Worm (Caenorhabditis elegans) whole organism, L2 larva: ENCODE measurements around the gene sulp-7.
A peak's percentile ranks its signal among the peaks of the same experiment; 100 is the strongest.

Experiments
- C34F6.9 ChIP-seq: fragments of 150-350 bp; optimal IDR thresholded peaks from 2 replicates; lab custom pipeline; 2014; ENCODE audit warnings: missing biosample characterization, missing genetic modification characterization
- R02D3.7 ChIP-seq: fragments of 150-350 bp; optimal IDR thresholded peaks from 2 replicates; lab custom pipeline; 2014; ENCODE audit warnings: missing biosample characterization, missing genetic modification characterization
- ZK546.5 ChIP-seq: sonication (generic microtip); optimal IDR thresholded peaks from 2 replicates; lab custom pipeline; 2017; ENCODE audit warnings: missing biosample characterization, missing genetic modification characterization
- alr-1 ChIP-seq: fragments of 150-350 bp; optimal IDR thresholded peaks from 2 replicates; lab custom pipeline; 2014; ENCODE audit warnings: missing biosample characterization, missing genetic modification characterization
- ama-1 ChIP-seq: fragments of 150-350 bp; optimal IDR thresholded peaks from 2 replicates; lab custom pipeline; 2018; ENCODE audit warnings: inconsistent platforms
- blmp-1 ChIP-seq: sonication (generic microtip); optimal IDR thresholded peaks from 2 replicates; lab custom pipeline; 2017; ENCODE audit warnings: missing genetic modification characterization, mild to moderate bottlenecking, missing compliant biosample characterization, antibody characterized with exemption, moderate library complexity; ENCODE audit not compliant: insufficient read depth
- ceh-16 ChIP-seq: fragments of 150-350 bp; optimal IDR thresholded peaks from 2 replicates; lab custom pipeline; 2014; ENCODE audit warnings: missing biosample characterization, missing genetic modification characterization
- crh-2 ChIP-seq: sonication (generic microtip); optimal IDR thresholded peaks from 2 replicates; lab custom pipeline; 2017; ENCODE audit warnings: missing biosample characterization, missing genetic modification characterization
- dmd-4 ChIP-seq: sonication (generic microtip); optimal IDR thresholded peaks from 2 replicates; lab custom pipeline; 2017; ENCODE audit warnings: missing biosample characterization, missing genetic modification characterization
- egl-27 ChIP-seq: sonication (generic microtip); optimal IDR thresholded peaks from 3 replicates; lab custom pipeline; 2017; ENCODE audit warnings: missing biosample characterization, missing genetic modification reagents, missing genetic modification characterization
- elt-1 ChIP-seq: fragments of 150-350 bp; optimal IDR thresholded peaks from 2 replicates; lab custom pipeline; 2014; ENCODE audit warnings: missing biosample characterization, missing genetic modification characterization
- elt-3 ChIP-seq: sonication (generic microtip); optimal IDR thresholded peaks from 2 replicates; lab custom pipeline; 2017; ENCODE audit warnings: missing biosample characterization, missing genetic modification characterization
- fos-1 ChIP-seq: fragments of 150-350 bp; optimal IDR thresholded peaks from 2 replicates; lab custom pipeline; 2014; ENCODE audit warnings: missing biosample characterization, missing genetic modification characterization
- lin-11 ChIP-seq: fragments of 150-350 bp; sonication (generic microtip); optimal IDR thresholded peaks from 2 replicates; lab custom pipeline; 2014; ENCODE audit warnings: missing biosample characterization, missing genetic modification characterization, inconsistent platforms, mixed read lengths
- lin-39 ChIP-seq: fragments of 150-350 bp; optimal IDR thresholded peaks from 2 replicates; lab custom pipeline; 2014; ENCODE audit warnings: missing biosample characterization, missing genetic modification reagents, missing genetic modification characterization
- lsy-2 ChIP-seq, 2 experiments: fragments of 150-350 bp in 1 of 2; sonication (generic microtip) in 1 of 2; optimal IDR thresholded peaks; 2 replicates each; lab custom pipeline; 2014 to 2017; ENCODE audit warnings: missing biosample characterization in 2 of 2, missing genetic modification characterization in 2 of 2
- mab-5 ChIP-seq: fragments of 150-350 bp; optimal IDR thresholded peaks from 2 replicates; lab custom pipeline; 2014; ENCODE audit warnings: missing biosample characterization, missing genetic modification characterization
- mbf-1 ChIP-seq: sonication (generic microtip); optimal IDR thresholded peaks from 2 replicates; lab custom pipeline; 2017; ENCODE audit warnings: missing biosample characterization, missing genetic modification characterization
- mdl-1 ChIP-seq, 2 experiments: fragments of 150-350 bp in 1 of 2; sonication (generic microtip) in 1 of 2; optimal IDR thresholded peaks; 2 replicates each; lab custom pipeline; 2017; ENCODE audit warnings: missing biosample characterization in 2 of 2, missing genetic modification characterization in 2 of 2
- nhr-10 ChIP-seq: sonication (generic microtip); optimal IDR thresholded peaks from 2 replicates; lab custom pipeline; 2017; ENCODE audit warnings: missing biosample characterization, missing genetic modification characterization
- nhr-12 ChIP-seq: fragments of 150-350 bp; optimal IDR thresholded peaks from 2 replicates; lab custom pipeline; 2014; ENCODE audit warnings: missing biosample characterization, missing genetic modification characterization
- nhr-129 ChIP-seq: fragments of 150-350 bp; optimal IDR thresholded peaks from 2 replicates; lab custom pipeline; 2014; ENCODE audit warnings: missing biosample characterization, missing genetic modification characterization
- nhr-21 ChIP-seq: fragments of 150-350 bp; optimal IDR thresholded peaks from 2 replicates; lab custom pipeline; 2014; ENCODE audit warnings: missing biosample characterization, missing genetic modification characterization
- nhr-23 ChIP-seq: fragments of 150-350 bp; optimal IDR thresholded peaks from 2 replicates; lab custom pipeline; 2014; ENCODE audit warnings: missing biosample characterization, missing genetic modification reagents, missing genetic modification characterization
- nhr-25 ChIP-seq: fragments of 150-350 bp; sonication (generic microtip); optimal IDR thresholded peaks from 3 replicates; lab custom pipeline; 2014; ENCODE audit warnings: missing biosample characterization, missing genetic modification characterization
- nhr-6 ChIP-seq: fragments of 150-350 bp; optimal IDR thresholded peaks from 2 replicates; lab custom pipeline; 2014; ENCODE audit warnings: missing biosample characterization, missing genetic modification characterization
- nhr-77 ChIP-seq: fragments of 150-350 bp; optimal IDR thresholded peaks from 2 replicates; lab custom pipeline; 2014; ENCODE audit warnings: missing biosample characterization, missing genetic modification characterization
- sem-4 ChIP-seq: fragments of 150-350 bp; optimal IDR thresholded peaks from 2 replicates; lab custom pipeline; 2014; ENCODE audit warnings: missing biosample characterization, missing genetic modification reagents, missing genetic modification characterization
- skn-1 ChIP-seq: sonication (generic microtip); optimal IDR thresholded peaks from 2 replicates; lab custom pipeline; 2017; ENCODE audit warnings: missing biosample characterization, missing genetic modification characterization
- sma-3 ChIP-seq: sonication (generic microtip); optimal IDR thresholded peaks from 2 replicates; lab custom pipeline; 2016; ENCODE audit warnings: missing genetic modification reagents, missing genetic modification characterization, missing compliant biosample characterization
- sma-9 ChIP-seq, 2 experiments: fragments of 150-350 bp in 1 of 2; sonication (generic microtip) in 1 of 2; optimal IDR thresholded peaks; 2 replicates each; lab custom pipeline; 2014 to 2016; ENCODE audit warnings: missing genetic modification characterization in 2 of 2, mild to moderate bottlenecking in 1 of 2, missing biosample characterization in 1 of 2, missing compliant biosample characterization in 1 of 2, missing genetic modification reagents in 1 of 2, moderate library complexity in 1 of 2
- snpc-4 ChIP-seq: fragments of 150-350 bp; optimal IDR thresholded peaks from 2 replicates; lab custom pipeline; 2014; ENCODE audit warnings: missing biosample characterization, missing genetic modification characterization
- unc-39 ChIP-seq: fragments of 150-350 bp; optimal IDR thresholded peaks from 2 replicates; lab custom pipeline; 2014; ENCODE audit warnings: missing biosample characterization, missing genetic modification characterization
- ztf-1 ChIP-seq: fragments of 200-800 bp; sonication (Bioruptor generic); conservative IDR thresholded peaks from 2 replicates; pipeline ENCODE4 v1.3.6; 2022; ENCODE audit warnings: missing genetic modification characterization, missing compliant biosample characterization
- ztf-11 ChIP-seq: sonication (generic microtip); optimal IDR thresholded peaks from 2 replicates; lab custom pipeline; 2017; ENCODE audit warnings: missing biosample characterization, missing genetic modification characterization
- ztf-4 ChIP-seq: fragments of 150-350 bp; optimal IDR thresholded peaks from 2 replicates; lab custom pipeline; 2014; ENCODE audit warnings: missing biosample characterization, missing genetic modification characterization

sulp-7 gene

ce11 chrX:11059744-11060143, 20.7 kb upstream of the sulp-7 start, which contains the start of gene lpr-6:
Gene lpr-6 (plus strand): TSS chrX:11059994.
- TF ChIP-seq nhr-21 (tag; lab: Kevin White, UChicago) (peak; percentile 77), alr-1 (tag; lab: Kevin White, UChicago) (no peak), fos-1 (tag; lab: Kevin White, UChicago) (peak; percentile 28), lsy-2 (tag; optimal IDR thresholded peaks at IDR 0.05; lab: Kevin White, UChicago) (no peak), sma-3 (peak; percentile 6), R02D3.7 (no peak), lin-11 (tag; lab: Kevin White, UChicago) (no peak), snpc-4 (tag; lab: Kevin White, UChicago) (no peak), unc-39 (tag; lab: Kevin White, UChicago) (no peak), ceh-16 (tag; lab: Kevin White, UChicago) (peak; percentile 51), nhr-12 (tag; lab: Kevin White, UChicago) (no peak), sma-9 (GFP tag; optimal IDR thresholded peaks at IDR 0.05; lab: Kevin White, UChicago) (no peak), sma-9 (tag; optimal IDR thresholded peaks at IDR 0.05; lab: Kevin White, UChicago) (no peak), ztf-11 (tag; lab: Kevin White, UChicago) (no peak), skn-1 (tag; lab: Kevin White, UChicago) (no peak), nhr-77 (peak; percentile 4), lin-39 (tag; lab: Kevin White, UChicago) (no peak)

- TF ChIP-seq ztf-11 (tag; lab: Kevin White, UChicago), result no peak
- peak; percentile 43 for TF ChIP-seq nhr-21 (tag; lab: Kevin White, UChicago)
- TF ChIP-seq blmp-1 (tag; lab: Kevin White, UChicago), result peak; percentile 56
These were observed 19.5 kb upstream of the sulp-7 start for ce11 chrX:11060940-11061339.

ce11 chrX:11061904-11062303, 18.6 kb upstream of the sulp-7 start, which contains the start of gene lpr-5:
Gene lpr-5 (plus strand): TSS chrX:11062123.
- TF ChIP-seq fos-1 (tag; lab: Kevin White, UChicago) (peak; percentile 9), mab-5 (tag; lab: Kevin White, UChicago) (no peak), nhr-21 (tag; lab: Kevin White, UChicago) (peak; percentile 55), unc-39 (tag; lab: Kevin White, UChicago) (no peak), ceh-16 (tag; lab: Kevin White, UChicago) (peak; percentile 36)

- TF ChIP-seq mbf-1 (tag; lab: Kevin White, UChicago) (no peak), lsy-2 (tag; optimal IDR thresholded peaks at IDR 0.05; lab: Kevin White, UChicago) (peak in 1 of 2 experiments; percentile 20), nhr-25 (tag; lab: Kevin White, UChicago) (peak; percentile 16), crh-2 (tag; lab: Kevin White, UChicago) (no peak), fos-1 (tag; lab: Kevin White, UChicago) (peak; percentile 56), egl-27 (tag; lab: Kevin White, UChicago) (peak; percentile 47), blmp-1 (tag; lab: Kevin White, UChicago) (peak; percentile 94), ztf-1 (GFP tag; lab: Robert Waterston, UW) (no peak), sma-3 (no peak), nhr-12 (tag; lab: Kevin White, UChicago) (no peak), C34F6.9 (tag; lab: Kevin White, UChicago) (no peak), alr-1 (tag; lab: Kevin White, UChicago) (no peak), elt-1 (tag; lab: Kevin White, UChicago) (no peak), unc-39 (tag; lab: Kevin White, UChicago) (no peak), nhr-23 (tag; lab: Kevin White, UChicago) (no peak), mdl-1 (tag; optimal IDR thresholded peaks at IDR 0.05; lab: Kevin White, UChicago) (no peak), sma-9 (GFP tag; optimal IDR thresholded peaks at IDR 0.05; lab: Kevin White, UChicago) (peak; percentile 23), sma-9 (tag; optimal IDR thresholded peaks at IDR 0.05; lab: Kevin White, UChicago) (no peak), nhr-21 (tag; lab: Kevin White, UChicago) (peak; percentile 76), sem-4 (peak; percentile 13), dmd-4 (tag; lab: Kevin White, UChicago) (no peak), nhr-6 (tag; lab: Kevin White, UChicago) (no peak), nhr-129 (tag; lab: Kevin White, UChicago) (no peak), nhr-10 (no peak), ZK546.5 (tag; lab: Kevin White, UChicago) (no peak), elt-3 (tag; lab: Kevin White, UChicago) (no peak), ama-1 (lab: Kevin White, UChicago) (no peak), ztf-4 (tag; lab: Kevin White, UChicago) (no peak)
These were observed 15.7 kb upstream of the sulp-7 start, which contains the start of gene lpr-4 for ce11 chrX:11064799-11065198. Gene lpr-4 (plus strand): TSS chrX:11065126.
